Worm (Caenorhabditis elegans) whole organism, L3 larva: Measurements from ENCODE around the gene ZK488.5.

Source experiments
- R02D3.7 ChIP-seq: fragments of 150-350 bp; optimal IDR thresholded peaks from 2 replicates; lab custom pipeline; 2014; ENCODE audit warnings: missing biosample characterization, missing genetic modification characterization
- ZK546.5 ChIP-seq: sonication (generic microtip); optimal IDR thresholded peaks from 2 replicates; lab custom pipeline; 2017; ENCODE audit warnings: missing biosample characterization, missing genetic modification characterization
- aly-2 ChIP-seq: fragments of 150-350 bp; optimal IDR thresholded peaks from 2 replicates; lab custom pipeline; 2014; ENCODE audit warnings: missing biosample characterization, missing genetic modification characterization
- ceh-82 ChIP-seq: fragments of 150-350 bp; optimal IDR thresholded peaks from 2 replicates; lab custom pipeline; 2014; ENCODE audit warnings: missing biosample characterization, missing genetic modification characterization
- ceh-9 ChIP-seq: sonication (generic microtip); optimal IDR thresholded peaks from 2 replicates; lab custom pipeline; 2018; ENCODE audit warnings: missing biosample characterization, missing genetic modification characterization
- daf-12 ChIP-seq: fragments of 150-350 bp; optimal IDR thresholded peaks from 2 replicates; lab custom pipeline; 2014; ENCODE audit warnings: missing biosample characterization, missing genetic modification reagents, missing genetic modification characterization
- elt-1 ChIP-seq: fragments of 150-350 bp; optimal IDR thresholded peaks from 2 replicates; lab custom pipeline; 2014; ENCODE audit warnings: missing biosample characterization, missing genetic modification characterization
- fos-1 ChIP-seq: fragments of 150-350 bp; optimal IDR thresholded peaks from 2 replicates; lab custom pipeline; 2014; ENCODE audit warnings: missing biosample characterization, missing genetic modification characterization
- hmg-11 ChIP-seq: sonication (generic microtip); optimal IDR thresholded peaks from 2 replicates; lab custom pipeline; 2016; ENCODE audit warnings: missing genetic modification characterization, missing compliant biosample characterization
- jun-1 ChIP-seq: fragments of 150-350 bp; optimal IDR thresholded peaks from 2 replicates; lab custom pipeline; 2014; ENCODE audit warnings: missing biosample characterization, missing genetic modification reagents, missing genetic modification characterization
- lin-15B ChIP-seq: fragments of 150-350 bp; optimal IDR thresholded peaks from 2 replicates; lab custom pipeline; 2014; ENCODE audit warnings: missing biosample characterization, missing genetic modification characterization
- lin-39 ChIP-seq: fragments of 150-350 bp; optimal IDR thresholded peaks from 2 replicates; lab custom pipeline; 2018; ENCODE audit warnings: missing biosample characterization, missing genetic modification reagents, missing genetic modification characterization
- lsy-12 ChIP-seq: sonication (generic microtip); optimal IDR thresholded peaks from 2 replicates; lab custom pipeline; 2016; ENCODE audit warnings: mild to moderate bottlenecking, missing genetic modification characterization, missing compliant biosample characterization
- mdl-1 ChIP-seq: fragments of 150-350 bp; optimal IDR thresholded peaks from 2 replicates; lab custom pipeline; 2014; ENCODE audit warnings: missing biosample characterization, missing genetic modification characterization
- mml-1 ChIP-seq: fragments of 150-350 bp; sonication (generic microtip); optimal IDR thresholded peaks from 3 replicates; lab custom pipeline; 2014; ENCODE audit warnings: missing biosample characterization, missing genetic modification characterization
- nfya-1 ChIP-seq: sonication (generic microtip); optimal IDR thresholded peaks from 2 replicates; lab custom pipeline; 2017; ENCODE audit warnings: missing genetic modification characterization, mild to moderate bottlenecking, missing compliant biosample characterization, antibody characterized with exemption, moderate library complexity; ENCODE audit not compliant: insufficient read depth
- nhr-11 ChIP-seq: fragments of 150-350 bp; optimal IDR thresholded peaks from 2 replicates; lab custom pipeline; 2014; ENCODE audit warnings: missing biosample characterization, missing genetic modification characterization
- nhr-12 ChIP-seq: fragments of 150-350 bp; optimal IDR thresholded peaks from 2 replicates; lab custom pipeline; 2014; ENCODE audit warnings: missing biosample characterization, missing genetic modification characterization
- nhr-23 ChIP-seq: fragments of 150-350 bp; optimal IDR thresholded peaks from 2 replicates; lab custom pipeline; 2014; ENCODE audit warnings: missing biosample characterization, missing genetic modification reagents, missing genetic modification characterization
- nhr-237 ChIP-seq: fragments of 150-350 bp; optimal IDR thresholded peaks from 2 replicates; lab custom pipeline; 2014; ENCODE audit warnings: missing biosample characterization, missing genetic modification characterization
- nhr-25 ChIP-seq: sonication (generic microtip); optimal IDR thresholded peaks from 2 replicates; lab custom pipeline; 2017; ENCODE audit warnings: missing biosample characterization, missing genetic modification characterization
- nhr-28 ChIP-seq: fragments of 150-350 bp; optimal IDR thresholded peaks from 2 replicates; lab custom pipeline; 2014; ENCODE audit warnings: missing biosample characterization, missing genetic modification characterization
- nhr-43 ChIP-seq: sonication (generic microtip); optimal IDR thresholded peaks from 2 replicates; lab custom pipeline; 2016; ENCODE audit warnings: mild to moderate bottlenecking, missing genetic modification characterization, missing compliant biosample characterization; ENCODE audit not compliant: poor library complexity, severe bottlenecking
- nhr-77 ChIP-seq: fragments of 150-350 bp; optimal IDR thresholded peaks from 2 replicates; lab custom pipeline; 2014; ENCODE audit warnings: missing biosample characterization, missing genetic modification characterization
- pha-4 ChIP-seq: fragments of 150-350 bp; optimal IDR thresholded peaks from 2 replicates; lab custom pipeline; 2014; ENCODE audit warnings: missing biosample characterization, missing genetic modification reagents, missing genetic modification characterization
- snpc-4 ChIP-seq: fragments of 150-350 bp; optimal IDR thresholded peaks from 2 replicates; lab custom pipeline; 2014; ENCODE audit warnings: missing biosample characterization, missing genetic modification characterization
- tbx-2 ChIP-seq: sonication (generic microtip); optimal IDR thresholded peaks from 2 replicates; lab custom pipeline; 2016; ENCODE audit warnings: mild to moderate bottlenecking, missing genetic modification characterization, missing compliant biosample characterization
- unc-39 ChIP-seq: sonication (generic microtip); optimal IDR thresholded peaks from 4 replicates; lab custom pipeline; 2017; ENCODE audit warnings: missing biosample characterization, missing genetic modification characterization
- unc-62 ChIP-seq: fragments of 150-350 bp; sonication (generic microtip); optimal IDR thresholded peaks from 4 replicates; lab custom pipeline; 2014; ENCODE audit warnings: missing biosample characterization, missing genetic modification reagents, missing genetic modification characterization
- zag-1 ChIP-seq: fragments of 150-350 bp; optimal IDR thresholded peaks from 2 replicates; lab custom pipeline; 2014; ENCODE audit warnings: missing biosample characterization, missing genetic modification characterization
- ztf-11 ChIP-seq: fragments of 150-350 bp; optimal IDR thresholded peaks from 2 replicates; lab custom pipeline; 2014; ENCODE audit warnings: missing biosample characterization, missing genetic modification characterization
- ztf-4 ChIP-seq: fragments of 150-350 bp; optimal IDR thresholded peaks from 2 replicates; lab custom pipeline; 2014; ENCODE audit warnings: missing biosample characterization, missing genetic modification characterization

Gene ZK488.5

DNA sequence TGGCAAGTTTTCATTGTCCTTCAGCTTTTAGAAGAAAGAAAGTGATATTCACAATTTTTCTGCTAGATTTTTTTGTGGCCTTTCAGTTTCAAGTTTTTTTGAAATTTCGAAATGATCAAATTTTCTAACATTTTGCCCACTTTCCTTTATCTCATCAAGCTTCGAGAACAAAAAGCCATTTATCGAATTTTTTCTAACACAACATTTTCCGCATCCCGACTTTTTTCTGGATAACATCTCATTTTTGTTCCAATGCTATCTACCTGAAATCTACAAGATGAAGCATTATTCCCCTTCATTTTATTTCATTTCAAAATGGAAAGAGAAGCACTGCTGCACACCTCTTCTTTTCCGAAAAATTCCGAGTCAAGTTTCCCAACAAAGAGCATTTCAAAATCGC lies at the start of gene ZK488.5:
ZK488.5 (plus strand) TSS at position 301 of the 400 bp plus-strand sequence.
- no peak for TF ChIP-seq ceh-82
- no peak for TF ChIP-seq R02D3.7
- TF ChIP-seq unc-39 (tag; lab: Kevin White, UChicago), result no peak
- no peak for TF ChIP-seq nfya-1
- TF ChIP-seq daf-12, result no peak
- TF ChIP-seq tbx-2 (tag; lab: Kevin White, UChicago), result no peak
- TF ChIP-seq nhr-11 (tag; lab: Kevin White, UChicago), result no peak
- TF ChIP-seq, all 47 proteins: peak for 0

DNA sequence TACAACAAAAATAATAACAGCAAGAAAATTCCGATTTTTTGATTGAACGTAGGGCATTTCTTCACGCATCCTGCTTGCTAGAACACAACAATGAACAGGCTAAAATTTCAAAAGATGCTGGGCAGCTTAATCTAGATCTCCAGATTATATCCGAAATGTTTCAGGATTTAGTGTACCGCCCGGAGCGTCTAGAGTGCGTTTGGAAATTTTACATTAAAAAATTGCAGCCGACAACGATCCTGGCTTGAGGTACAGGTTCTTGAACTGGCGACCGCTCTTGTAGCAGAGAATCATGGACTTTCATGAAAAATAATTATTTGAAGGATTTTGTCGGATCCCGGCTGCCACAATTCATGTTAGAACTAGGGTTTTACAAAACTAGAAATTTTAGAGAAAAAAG lies 45.1 kb upstream of the ZK488.5 start, which contains the start of gene C14C6.6:
C14C6.6 (minus strand) TSS at position 101 of the 400 bp plus-strand sequence.
- no peak for TF ChIP-seq nhr-23 (tag; lab: Kevin White, UChicago)
- no peak for TF ChIP-seq ZK546.5 (tag; lab: Kevin White, UChicago)
- TF ChIP-seq jun-1 (tag; lab: Kevin White, UChicago), result no peak
- TF ChIP-seq fos-1 (tag; lab: Kevin White, UChicago), result no peak
- TF ChIP-seq mdl-1, result no peak
- no peak for TF ChIP-seq ceh-82
- no peak for TF ChIP-seq elt-1
- no peak for TF ChIP-seq lin-15B (tag; lab: Kevin White, UChicago)
- no peak for TF ChIP-seq nhr-77 (tag; lab: Kevin White, UChicago)
- no peak for TF ChIP-seq zag-1
- TF ChIP-seq ztf-4 (tag; lab: Kevin White, UChicago), result no peak
- TF ChIP-seq unc-39 (tag; lab: Kevin White, UChicago), result no peak
- TF ChIP-seq, all 47 proteins: peak for 0

DNA sequence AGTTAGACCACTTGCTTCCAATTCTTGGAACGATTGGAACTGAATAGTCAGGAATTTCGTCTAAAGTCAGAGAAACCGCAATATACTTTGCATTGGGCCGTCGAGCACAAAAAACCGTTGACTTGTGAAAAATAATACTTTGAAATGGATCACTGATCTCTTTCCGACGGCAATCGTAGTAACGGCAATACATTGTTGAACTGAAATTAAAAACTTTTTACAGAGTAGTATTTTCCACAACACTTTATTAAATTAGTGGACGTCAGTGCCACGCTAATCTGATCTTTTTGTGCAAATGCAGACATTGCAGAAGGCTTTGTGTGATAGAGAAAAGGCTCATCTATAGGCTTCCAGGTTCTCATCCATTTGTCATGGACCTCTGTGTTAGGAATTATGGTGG lies 40.7 kb upstream of the ZK488.5 start:
- no peak for TF ChIP-seq daf-12
- TF ChIP-seq ztf-11, result no peak
- no peak for TF ChIP-seq aly-2 (tag; lab: Kevin White, UChicago)
- no peak for TF ChIP-seq jun-1 (tag; lab: Kevin White, UChicago)
- no peak for TF ChIP-seq fos-1 (tag; lab: Kevin White, UChicago)
- TF ChIP-seq lin-39 (tag; lab: Kevin White, UChicago), result no peak

DNA sequence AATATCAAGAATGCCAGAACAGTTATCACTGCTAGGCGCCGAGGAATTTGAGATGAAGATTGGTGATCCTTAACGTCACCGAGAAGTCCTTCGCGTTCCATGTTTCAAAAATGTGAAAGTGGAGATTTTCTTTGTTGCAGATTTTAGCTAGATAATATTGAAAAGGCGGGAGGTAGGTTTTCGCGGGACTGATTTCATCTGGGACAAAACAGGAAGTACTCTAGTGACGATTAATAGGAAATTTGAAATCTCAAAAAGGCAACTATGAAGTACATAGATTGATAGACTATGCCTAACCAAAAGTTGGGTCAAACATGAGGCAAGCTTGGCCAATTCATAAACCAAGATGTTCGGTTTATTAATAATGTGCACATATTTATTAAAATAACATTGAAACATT lies 40.0 kb upstream of the ZK488.5 start, which contains the start of gene C14C6.8:
C14C6.8 (minus strand) TSS at position 101 of the 400 bp plus-strand sequence.
- TF ChIP-seq nhr-11 (tag; lab: Kevin White, UChicago), result no peak
- no peak for TF ChIP-seq jun-1 (tag; lab: Kevin White, UChicago)
- TF ChIP-seq lsy-12 (tag; lab: Kevin White, UChicago), result no peak
- no peak for TF ChIP-seq elt-1
- TF ChIP-seq ceh-9 (tag; lab: Kevin White, UChicago), result no peak
- no peak for TF ChIP-seq pha-4 (tag; lab: Kevin White, UChicago)
- no peak for TF ChIP-seq nhr-12 (tag; lab: Kevin White, UChicago)
- TF ChIP-seq nhr-23 (tag; lab: Kevin White, UChicago), result no peak
- TF ChIP-seq mdl-1, result no peak
- TF ChIP-seq hmg-11 (tag; lab: Kevin White, UChicago), result no peak
- no peak for TF ChIP-seq unc-39 (tag; lab: Kevin White, UChicago)
- no peak for TF ChIP-seq lin-39 (tag; lab: Kevin White, UChicago)
- no peak for TF ChIP-seq zag-1
- TF ChIP-seq aly-2 (tag; lab: Kevin White, UChicago), result no peak
- no peak for TF ChIP-seq tbx-2 (tag; lab: Kevin White, UChicago)
- TF ChIP-seq nhr-43 (tag; lab: Kevin White, UChicago), result no peak

DNA sequence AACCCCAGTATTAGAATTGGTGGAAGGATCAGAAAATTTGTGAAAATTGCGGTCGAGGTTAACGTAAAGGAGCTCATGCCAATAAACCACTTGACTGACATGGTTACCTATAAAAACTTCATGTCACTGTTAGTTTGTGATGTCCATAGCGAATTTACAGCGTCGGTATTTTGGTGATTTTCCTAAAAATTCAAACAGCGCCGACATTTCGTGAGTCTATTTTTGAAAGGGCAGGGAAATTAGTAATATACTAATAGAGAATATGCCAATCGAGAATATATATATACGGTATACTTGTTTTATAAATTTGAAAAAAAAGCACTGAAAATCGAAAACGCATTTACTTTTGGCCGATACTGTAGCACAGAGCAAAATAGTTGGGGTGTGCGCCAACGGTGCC lies 37.0 kb upstream of the ZK488.5 start, which contains the start of gene srx-8:
srx-8 (minus strand) TSS at position 101 of the 400 bp plus-strand sequence.
- no peak for TF ChIP-seq jun-1 (tag; lab: Kevin White, UChicago)

DNA sequence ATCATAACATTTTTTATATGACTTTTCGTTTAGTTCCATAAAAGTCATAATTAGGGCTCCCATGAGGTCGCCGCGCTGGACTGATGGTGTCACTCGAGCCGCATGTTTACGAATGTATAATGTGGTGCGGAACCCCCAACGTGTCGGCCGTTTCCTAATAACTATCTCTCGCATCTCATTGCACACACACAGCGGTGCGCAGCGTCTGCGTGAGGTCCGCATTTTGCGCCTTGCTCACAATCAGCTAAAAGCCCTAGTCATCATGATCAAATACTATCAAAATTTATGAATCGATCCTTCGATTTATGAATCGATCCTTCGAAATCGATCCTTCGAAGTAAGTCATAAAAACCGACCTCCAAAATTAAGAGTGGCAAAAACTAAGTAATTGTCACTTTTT lies 33.1 kb upstream of the ZK488.5 start, which contains the start of gene srx-7:
srx-7 (plus strand) TSS at position 256 of the 400 bp plus-strand sequence.
- TF ChIP-seq aly-2 (tag; lab: Kevin White, UChicago) (no peak), nfya-1 (no peak), ZK546.5 (tag; lab: Kevin White, UChicago) (no peak), ztf-4 (tag; lab: Kevin White, UChicago) (no peak), nhr-43 (tag; lab: Kevin White, UChicago) (no peak), nhr-237 (tag; lab: Kevin White, UChicago) (no peak), ceh-9 (tag; lab: Kevin White, UChicago) (no peak), lin-15B (tag; lab: Kevin White, UChicago) (no peak), R02D3.7 (no peak), unc-62 (GFP tag; lab: Kevin White, UChicago) (no peak), fos-1 (tag; lab: Kevin White, UChicago) (no peak), snpc-4 (tag; lab: Kevin White, UChicago) (no peak), mml-1 (tag; lab: Kevin White, UChicago) (no peak), nhr-28 (tag; lab: Kevin White, UChicago) (no peak), daf-12 (no peak), nhr-25 (tag; lab: Kevin White, UChicago) (no peak)
